Fruit fly (Drosophila melanogaster) whole organism, embryonic: Measurements from ENCODE around the gene CG42269.

ENCODE experiments used
- Aef1 ChIP-seq: fragments of 200-800 bp; sonication (Bioruptor generic); IDR thresholded peaks from 3 replicates; pipeline ENCODE4 v1.3.6; 2022; ENCODE audit warnings: missing biosample characterization, missing genetic modification characterization
- Awh ChIP-seq: fragments of 200-800 bp; sonication (Bioruptor generic); IDR thresholded peaks from 2 replicates; pipeline ENCODE4, ENCODE4 v1.3.6; 2022; ENCODE audit warnings: missing biosample characterization, missing genetic modification characterization
- BEAF-32 ChIP-seq: fragments of 200-800 bp; sonication (Bioruptor generic); optimal IDR thresholded peaks from 3 replicates; lab custom pipeline; 2017; ENCODE audit warnings: missing biosample characterization, missing genetic modification characterization, mild to moderate bottlenecking, moderate library complexity, missing genetic modification reagents
- CG10209 ChIP-seq: fragments of 200-800 bp; sonication (Bioruptor generic); optimal IDR thresholded peaks from 3 replicates; lab custom pipeline; 2017; ENCODE audit warnings: missing biosample characterization, mild to moderate bottlenecking, missing genetic modification characterization, missing genetic modification reagents
- CG11456 ChIP-seq: fragments of 200-800 bp; sonication (Bioruptor generic); IDR thresholded peaks from 3 replicates; pipeline ENCODE4 v1.3.6; 2022; ENCODE audit warnings: missing biosample characterization, missing genetic modification characterization
- CG12744 ChIP-seq: fragments of 200-800 bp; sonication (Bioruptor generic); optimal IDR thresholded peaks from 2 replicates; lab custom pipeline; 2016; ENCODE audit warnings: missing biosample characterization, missing genetic modification characterization
- CG14050 ChIP-seq: fragments of 200-800 bp; sonication (Bioruptor generic); IDR thresholded peaks from 3 replicates; pipeline ENCODE4 v1.3.6; 2022; ENCODE audit warnings: missing biosample characterization, missing genetic modification characterization
- CG17612 ChIP-seq: fragments of 200-800 bp; sonication (Bioruptor generic); IDR thresholded peaks from 2 replicates; pipeline ENCODE4 v1.3.6; 2022; ENCODE audit warnings: missing biosample characterization, missing genetic modification characterization
- CG17829 ChIP-seq: fragments of 200-800 bp; optimal IDR thresholded peaks from 2 replicates; lab custom pipeline; 2019; ENCODE audit warnings: missing biosample characterization, mild to moderate bottlenecking, missing genetic modification characterization, moderate library complexity
- CG2712 ChIP-seq: fragments of 200-800 bp; optimal IDR thresholded peaks from 3 replicates; lab custom pipeline; 2019; ENCODE audit warnings: missing biosample characterization, mild to moderate bottlenecking, missing genetic modification characterization, moderate library complexity
- CG31224 ChIP-seq: fragments of 200-800 bp; sonication (Bioruptor generic); IDR thresholded peaks from 2 replicates; pipeline ENCODE4 v1.3.6; 2022; ENCODE audit warnings: missing biosample characterization, missing genetic modification characterization
- CG33557 ChIP-seq: fragments of 200-800 bp; sonication (Bioruptor generic); optimal IDR thresholded peaks from 2 replicates; lab custom pipeline; 2019; ENCODE audit warnings: missing biosample characterization, mild to moderate bottlenecking, missing genetic modification characterization, moderate library complexity
- CG34376 ChIP-seq: fragments of 200-800 bp; sonication (Bioruptor generic); optimal IDR thresholded peaks from 2 replicates; lab custom pipeline; 2018; ENCODE audit warnings: missing biosample characterization, mild to moderate bottlenecking, missing genetic modification characterization
- CG4424 ChIP-seq: fragments of 200-800 bp; sonication (Bioruptor generic); optimal IDR thresholded peaks from 3 replicates; lab custom pipeline; 2016; ENCODE audit warnings: missing biosample characterization, missing genetic modification characterization
- CG5245 ChIP-seq: fragments of 200-800 bp; sonication (Bioruptor generic); optimal IDR thresholded peaks from 3 replicates; lab custom pipeline; 2016; ENCODE audit warnings: missing biosample characterization, missing genetic modification characterization
- CG8089 ChIP-seq: fragments of 200-800 bp; sonication (Bioruptor generic); optimal IDR thresholded peaks from 3 replicates; lab custom pipeline; 2016; ENCODE audit warnings: missing biosample characterization, missing genetic modification characterization
- E2f2 ChIP-seq: fragments of 200-800 bp; sonication (Bioruptor generic); IDR thresholded peaks from 2 replicates; pipeline ENCODE4 v1.3.6; 2022; ENCODE audit warnings: missing biosample characterization, missing genetic modification characterization
- H2.0 ChIP-seq: fragments of 200-800 bp; sonication (Bioruptor generic); IDR thresholded peaks from 2 replicates; pipeline ENCODE4 v1.3.6; 2022; ENCODE audit warnings: missing biosample characterization, missing genetic modification characterization
- HLH3B ChIP-seq: fragments of 200-800 bp; sonication (Bioruptor generic); IDR thresholded peaks from 2 replicates; pipeline ENCODE4 v1.3.6; 2022; ENCODE audit warnings: missing biosample characterization, missing genetic modification characterization
- Hand ChIP-seq: fragments of 200-800 bp; sonication (Bioruptor generic); optimal IDR thresholded peaks from 2 replicates; lab custom pipeline; 2017; ENCODE audit warnings: mild to moderate bottlenecking, missing biosample characterization, missing genetic modification reagents, missing genetic modification characterization
- Myb ChIP-seq: fragments of 200-800 bp; sonication (Bioruptor generic); optimal IDR thresholded peaks from 2 replicates; lab custom pipeline; 2016; ENCODE audit warnings: missing biosample characterization, missing genetic modification characterization
- Sin3A ChIP-seq: fragments of >200 bp; optimal IDR thresholded peaks from 2 replicates; lab custom pipeline; 2018
- Stat92E ChIP-seq, 3 experiments: fragments of >200 bp in 2 of 3; fragments of 200-800 bp in 1 of 3; sonication (Bioruptor generic) in 1 of 3; optimal IDR thresholded peaks; 2 replicates each; lab custom pipeline; 2017 to 2019; ENCODE audit warnings: missing biosample characterization in 3 of 3, missing genetic modification characterization in 3 of 3, mild to moderate bottlenecking in 1 of 3, moderate library complexity in 1 of 3
- Tbp ChIP-seq: fragments of >200 bp; optimal IDR thresholded peaks from 2 replicates; lab custom pipeline; 2018; ENCODE audit warnings: missing biosample characterization, missing genetic modification characterization
- abd-A ChIP-seq: fragments of 200-800 bp; sonication (Bioruptor generic); optimal IDR thresholded peaks from 3 replicates; lab custom pipeline; 2019; ENCODE audit warnings: missing biosample characterization, mild to moderate bottlenecking, missing genetic modification characterization, moderate library complexity
- cato ChIP-seq: fragments of 200-800 bp; sonication (Bioruptor generic); optimal IDR thresholded peaks from 2 replicates; lab custom pipeline; 2016; ENCODE audit warnings: missing biosample characterization, missing genetic modification characterization, borderline replicate concordance
- caup ChIP-seq: fragments of 200-800 bp; sonication (Bioruptor generic); optimal IDR thresholded peaks from 3 replicates; lab custom pipeline; 2017; ENCODE audit warnings: missing biosample characterization, mild to moderate bottlenecking, missing genetic modification characterization, moderate library complexity; ENCODE audit not compliant: severe bottlenecking
- dimm ChIP-seq: fragments of 200-800 bp; sonication (Bioruptor generic); IDR thresholded peaks from 2 replicates; pipeline ENCODE4 v1.3.6; 2022; ENCODE audit warnings: missing biosample characterization, missing genetic modification characterization
- ftz-f1 ChIP-seq: fragments of 200-800 bp; sonication (Bioruptor generic); optimal IDR thresholded peaks from 2 replicates; lab custom pipeline; 2016; ENCODE audit warnings: missing biosample characterization, missing genetic modification characterization
- hbn ChIP-seq: fragments of 200-800 bp; sonication (Bioruptor generic); IDR thresholded peaks from 2 replicates; pipeline ENCODE4 v1.3.6; 2022; ENCODE audit warnings: missing biosample characterization, missing genetic modification characterization; ENCODE audit not compliant: partially characterized antibody
- insv ChIP-seq, 2 experiments: fragments of 200-800 bp; sonication (Bioruptor generic); optimal IDR thresholded peaks; 3 replicates each; lab custom pipeline; 2016 to 2018; ENCODE audit warnings: missing biosample characterization in 2 of 2, missing genetic modification characterization in 2 of 2
- knrl ChIP-seq: fragments of 200-800 bp; sonication (Bioruptor generic); IDR thresholded peaks from 3 replicates; pipeline ENCODE4 v1.3.6; 2022; ENCODE audit warnings: missing biosample characterization, missing genetic modification characterization; ENCODE audit not compliant: partially characterized antibody
- lmd ChIP-seq: fragments of 200-800 bp; sonication (Bioruptor generic); IDR thresholded peaks from 2 replicates; pipeline ENCODE4 v1.3.6; 2022; ENCODE audit warnings: missing biosample characterization, missing genetic modification characterization
- lov ChIP-seq, 2 experiments: fragments of 200-800 bp in 1 of 2; fragments of >200 bp in 1 of 2; sonication (Bioruptor generic) in 1 of 2; IDR thresholded peaks in 1 of 2; optimal IDR thresholded peaks in 1 of 2; 2 replicates in 1 of 2; 3 replicates in 1 of 2; pipeline versions ENCODE4 v1.3.6 to Lab custom; 2017 to 2022; ENCODE audit warnings: missing biosample characterization in 1 of 2, missing genetic modification characterization in 1 of 2
- nom ChIP-seq: fragments of 200-800 bp; sonication (Bioruptor generic); optimal IDR thresholded peaks from 2 replicates; lab custom pipeline; 2017; ENCODE audit warnings: missing biosample characterization, missing genetic modification characterization, mild to moderate bottlenecking, moderate library complexity, missing genetic modification reagents
- onecut ChIP-seq: fragments of 200-800 bp; sonication (Bioruptor generic); IDR thresholded peaks from 2 replicates; pipeline ENCODE4 v1.3.6; 2022; ENCODE audit warnings: missing biosample characterization, missing genetic modification characterization
- otp ChIP-seq: fragments of 200-800 bp; sonication (Bioruptor generic); IDR thresholded peaks from 3 replicates; pipeline ENCODE4, ENCODE4 v1.3.6; 2022; ENCODE audit warnings: missing biosample characterization, missing genetic modification characterization
- ranshi ChIP-seq: fragments of 200-800 bp; sonication (Bioruptor generic); IDR thresholded peaks from 2 replicates; pipeline ENCODE4 v1.3.6; 2022; ENCODE audit warnings: missing biosample characterization, missing genetic modification characterization
- seq ChIP-seq: fragments of 200-800 bp; sonication (Bioruptor generic); IDR thresholded peaks from 2 replicates; pipeline ENCODE4 v1.3.6; 2022; ENCODE audit warnings: missing biosample characterization, missing genetic modification characterization
- sim ChIP-seq: fragments of 200-800 bp; sonication (Bioruptor generic); IDR thresholded peaks from 2 replicates; pipeline ENCODE4 v1.3.6; 2022; ENCODE audit warnings: missing biosample characterization, missing genetic modification characterization
- slp2 ChIP-seq: fragments of 200-800 bp; sonication (Bioruptor generic); optimal IDR thresholded peaks from 2 replicates; lab custom pipeline; 2016; ENCODE audit warnings: missing biosample characterization, missing genetic modification characterization
- stwl ChIP-seq: fragments of 200-800 bp; sonication (Bioruptor generic); optimal IDR thresholded peaks from 3 replicates; lab custom pipeline; 2018; ENCODE audit warnings: missing biosample characterization, mild to moderate bottlenecking, missing genetic modification characterization, moderate library complexity
- tio ChIP-seq: fragments of 200-800 bp; sonication (Bioruptor generic); optimal IDR thresholded peaks from 2 replicates; lab custom pipeline; 2017; ENCODE audit warnings: missing biosample characterization, missing genetic modification characterization, inconsistent platforms
- trh ChIP-seq: fragments of 200-800 bp; sonication (Bioruptor generic); optimal IDR thresholded peaks from 2 replicates; lab custom pipeline; 2016; ENCODE audit warnings: missing biosample characterization, missing genetic modification characterization
- tup ChIP-seq: fragments of 200-800 bp; sonication (Bioruptor generic); optimal IDR thresholded peaks from 2 replicates; lab custom pipeline; 2016; ENCODE audit warnings: missing biosample characterization, mild to moderate bottlenecking, missing genetic modification characterization, moderate library complexity
- unpg ChIP-seq: fragments of 200-800 bp; sonication (Bioruptor generic); optimal IDR thresholded peaks from 3 replicates; lab custom pipeline; 2018; ENCODE audit warnings: missing biosample characterization, mild to moderate bottlenecking, missing genetic modification characterization, moderate library complexity
- usp ChIP-seq: fragments of >200 bp; optimal IDR thresholded peaks from 2 replicates; lab custom pipeline; 2017; ENCODE audit warnings: missing biosample characterization, missing genetic modification characterization
- zfh1 ChIP-seq: fragments of 200-800 bp; sonication (Bioruptor generic); IDR thresholded peaks from 3 replicates; pipeline ENCODE4 v1.3.6; 2022; ENCODE audit warnings: missing biosample characterization, missing genetic modification characterization
- zfh2 ChIP-seq: fragments of 200-800 bp; sonication (Bioruptor generic); optimal IDR thresholded peaks from 2 replicates; lab custom pipeline; 2016; ENCODE audit warnings: missing biosample characterization, missing genetic modification characterization

The CG42269 gene

dm6 chr3L:6074975-6075692, 9.0 kb downstream of the CG42269 start, which contains the start of the genes CG13295 and CG6610 (continued):
- TF ChIP-seq abd-A (no peak), onecut (GFP tag; lab: Robert Waterston, UW) (no peak), knrl (GFP tag; lab: Robert Waterston, UW) (no peak), trh (no peak), usp (GFP tag; lab: Kevin White, UChicago) (no peak), dimm (GFP tag; lab: Robert Waterston, UW) (no peak), CG34376 (GFP tag; lab: Kevin White, UChicago) (peak; percentile 69), unpg (GFP tag; lab: Kevin White, UChicago) (peak; percentile 52), tio (GFP tag; lab: Kevin White, UChicago) (peak; percentile 19), CG31224 (GFP tag; lab: Robert Waterston, UW) (no peak), caup (GFP tag; lab: Kevin White, UChicago) (peak; percentile 12), seq (GFP tag; lab: Robert Waterston, UW) (no peak), insv (GFP tag; optimal IDR thresholded peaks at IDR 0.05; lab: Kevin White, UChicago) (peak in 1 of 2 experiments; percentile 25), CG10209 (GFP tag; lab: Kevin White, UChicago) (peak; percentile 30), tup (GFP tag; lab: Kevin White, UChicago) (no peak), BEAF-32 (GFP tag; lab: Kevin White, UChicago) (peak; percentile 38), HLH3B (peak; percentile 27; the same call in 1 of the 2 replicates), nom (GFP tag; lab: Kevin White, UChicago) (peak; percentile 2), otp (GFP tag; lab: Robert Waterston, UW) (no peak), sim (no peak), CG33557 (GFP tag; lab: Kevin White, UChicago) (peak; percentile 47), Sin3A (lab: Kevin White, UChicago) (peak; percentile 77), stwl (tag; lab: Kevin White, UChicago) (peak; percentile 58), zfh1 (GFP tag; lab: Robert Waterston, UW) (no peak), CG5245 (no peak), CG4424 (peak; percentile 43), lmd (GFP tag; lab: Robert Waterston, UW) (peak; percentile 58; the same call in 1 of the 2 replicates), Aef1 (GFP tag; lab: Robert Waterston, UW) (peak; percentile 46; the same call in 1 of the 3 replicates), zfh2 (GFP tag; lab: Kevin White, UChicago) (peak; percentile 64), CG2712 (tag; lab: Kevin White, UChicago) (peak; percentile 66), Awh (GFP tag; lab: Robert Waterston, UW) (no peak), CG14050 (GFP tag; lab: Robert Waterston, UW) (no peak), ftz-f1 (GFP tag; lab: Kevin White, UChicago) (peak; percentile 61), Stat92E (GFP tag; optimal IDR thresholded peaks at IDR 0.05; lab: Kevin White, UChicago) (peak in 1 of 3 experiments; percentile 25), CG12744 (GFP tag; lab: Kevin White, UChicago) (peak; percentile 17), slp2 (GFP tag; lab: Kevin White, UChicago) (no peak), CG17612 (GFP tag; lab: Robert Waterston, UW) (no peak), lov (optimal IDR thresholded peaks at IDR 0.05; lab: Kevin White, UChicago) (no peak), lov (GFP tag; IDR thresholded peaks at IDR 0.05; lab: Robert Waterston, UW) (no peak), Myb (GFP tag; lab: Kevin White, UChicago) (no peak), CG11456 (GFP tag; lab: Robert Waterston, UW) (peak; percentile 3; the same call in 1 of the 3 replicates), CG8089 (GFP tag; lab: Kevin White, UChicago) (no peak), Tbp (no peak), cato (GFP tag; lab: Kevin White, UChicago) (no peak), CG17829 (tag; lab: Kevin White, UChicago) (peak; percentile 38), Hand (GFP tag; lab: Kevin White, UChicago) (no peak), ranshi (GFP tag; lab: Robert Waterston, UW) (peak; percentile 33; the same call in 1 of the 2 replicates), E2f2 (GFP tag; lab: Robert Waterston, UW) (peak; percentile 40; the same call in 1 of the 2 replicates), H2.0 (GFP tag; lab: Robert Waterston, UW) (no peak), hbn (GFP tag; lab: Robert Waterston, UW) (no peak)
